Fruit fly (Drosophila melanogaster) whole organism, wandering third instar larva: Measurements from ENCODE around the gene CG4218.

Experiments used
- Dif ChIP-seq: fragments of 200-275, 200-300 bp; sonication (Bioruptor generic); optimal IDR thresholded peaks from 2 replicates; lab custom pipeline; 2018; ENCODE audit warnings: missing biosample characterization, missing genetic modification characterization; ENCODE audit not compliant: partially characterized antibody
- GATAd ChIP-seq: sonication (Bioruptor generic); optimal IDR thresholded peaks from 2 replicates; lab custom pipeline; 2016; ENCODE audit warnings: missing biosample characterization, missing genetic modification characterization
- Jra ChIP-seq: sonication (Bioruptor generic); optimal IDR thresholded peaks from 2 replicates; lab custom pipeline; 2016; ENCODE audit warnings: missing biosample characterization, missing genetic modification characterization
- br ChIP-seq: fragments of 200-800 bp; sonication (Bioruptor generic); optimal IDR thresholded peaks from 2 replicates; lab custom pipeline; 2016; ENCODE audit warnings: missing biosample characterization, missing genetic modification characterization
- dl ChIP-seq, 2 experiments: fragments of 175-275, 200-275 bp in 1 of 2; fragments of 200-275 bp in 1 of 2; sonication (Bioruptor generic); optimal IDR thresholded peaks; lab custom pipeline; 2018; ENCODE audit warnings: mild to moderate bottlenecking in 2 of 2, missing biosample characterization in 2 of 2, missing genetic modification characterization in 2 of 2, moderate library complexity in 2 of 2; ENCODE audit not compliant: partially characterized antibody in 2 of 2, insufficient read depth in 1 of 2

dm6 chr2L:14527200-14527797 lies 21.6 kb downstream of the CG4218 start:
- TF ChIP-seq Dif (no peak), dl (GFP tag; optimal IDR thresholded peaks at IDR 0.05; lab: Kevin White, UChicago; ENCODE audit: insufficient read depth in 1 of 2, partially characterized antibody in 2 of 2) (no peak), Jra (GFP tag; lab: Kevin White, UChicago) (no peak), br (GFP tag; lab: Kevin White, UChicago) (no peak), GATAd (GFP tag; lab: Kevin White, UChicago) (no peak)
